Worm (Caenorhabditis elegans) whole organism, mixed stage, embryonic: ENCODE measurements around the gene adt-2.

Experiments used
- elt-3 ChIP-seq: fragments of 150-350 bp; optimal IDR thresholded peaks from 2 replicates; lab custom pipeline; 2014; ENCODE audit warnings: missing biosample characterization, missing genetic modification characterization
- lsy-2 ChIP-seq: fragments of 150-350 bp; optimal IDR thresholded peaks from 2 replicates; lab custom pipeline; 2014; ENCODE audit warnings: missing biosample characterization, missing genetic modification characterization
- mab-5 ChIP-seq: fragments of 150-350 bp; optimal IDR thresholded peaks from 2 replicates; lab custom pipeline; 2014; ENCODE audit warnings: missing biosample characterization, missing genetic modification characterization
- nhr-12 ChIP-seq: fragments of 150-350 bp; optimal IDR thresholded peaks from 2 replicates; lab custom pipeline; 2014; ENCODE audit warnings: missing biosample characterization, missing genetic modification characterization
- pha-4 ChIP-seq: fragments of 150-350 bp; optimal IDR thresholded peaks from 2 replicates; lab custom pipeline; 2018; ENCODE audit warnings: missing biosample characterization, missing genetic modification reagents, missing genetic modification characterization
- unc-62 ChIP-seq: fragments of 150-350 bp; optimal IDR thresholded peaks from 2 replicates; lab custom pipeline; 2014; ENCODE audit warnings: missing biosample characterization, missing genetic modification reagents, missing genetic modification characterization
- ztf-11 ChIP-seq: fragments of 150-350 bp; optimal IDR thresholded peaks from 2 replicates; lab custom pipeline; 2014; ENCODE audit warnings: missing biosample characterization, missing genetic modification characterization

ce11 chrX:7547696-7548095, 38.3 kb upstream of the adt-2 start:
- TF ChIP-seq lsy-2 (tag; lab: Kevin White, UChicago) (no peak), mab-5 (tag; lab: Kevin White, UChicago) (no peak), nhr-12 (tag; lab: Kevin White, UChicago) (no peak), ztf-11 (tag; lab: Kevin White, UChicago) (no peak), unc-62 (GFP tag; lab: Kevin White, UChicago) (no peak), pha-4 (tag; lab: Kevin White, UChicago) (no peak), elt-3 (tag; lab: Kevin White, UChicago) (no peak)
